Worm (Caenorhabditis elegans) whole organism, L1 larva: ENCODE data around the gene nspf-1.

Experiments used
- C16A3.4 ChIP-seq: fragments of 150-350 bp; optimal IDR thresholded peaks from 2 replicates; lab custom pipeline; 2014; ENCODE audit warnings: missing biosample characterization, missing genetic modification characterization
- F16B12.6 ChIP-seq: fragments of 150-350 bp; optimal IDR thresholded peaks from 2 replicates; lab custom pipeline; 2014; ENCODE audit warnings: missing biosample characterization, missing genetic modification characterization
- ceh-63 ChIP-seq: fragments of 200-800 bp; sonication (Bioruptor generic); optimal IDR thresholded peaks from 2 replicates; lab custom pipeline; 2018; ENCODE audit warnings: mild to moderate bottlenecking, missing genetic modification characterization, missing compliant biosample characterization
- efl-1 ChIP-seq, 4 experiments: fragments of 150-350 bp; optimal IDR thresholded peaks in 3 of 4; peaks in 1 of 4; 1 replicate in 1 of 4; 2 replicates in 3 of 4; lab custom pipeline; 2014; ENCODE audit warnings: missing biosample characterization in 2 of 4, missing genetic modification characterization in 2 of 4, missing genetic modification reagents in 2 of 4
- egl-13 ChIP-seq: sonication (generic microtip); optimal IDR thresholded peaks from 2 replicates; lab custom pipeline; 2016; ENCODE audit warnings: missing genotype, missing genetic modification reagents, missing genetic modification characterization, missing compliant biosample characterization
- fkh-8 ChIP-seq: sonication (generic microtip); optimal IDR thresholded peaks from 2 replicates; lab custom pipeline; 2016; ENCODE audit warnings: mild to moderate bottlenecking, missing genetic modification characterization, missing compliant biosample characterization
- hpl-2 ChIP-seq: fragments of 150-350 bp; optimal IDR thresholded peaks from 2 replicates; lab custom pipeline; 2014; ENCODE audit warnings: missing biosample characterization, missing genetic modification reagents, missing genetic modification characterization
- mep-1 ChIP-seq: fragments of 150-350 bp; optimal IDR thresholded peaks from 2 replicates; lab custom pipeline; 2014; ENCODE audit warnings: missing biosample characterization, missing genetic modification characterization
- nhr-237 ChIP-seq: fragments of 150-350 bp; optimal IDR thresholded peaks from 2 replicates; lab custom pipeline; 2014; ENCODE audit warnings: missing biosample characterization, missing genetic modification characterization
- nhr-76 ChIP-seq: sonication (generic microtip); optimal IDR thresholded peaks from 2 replicates; lab custom pipeline; 2017; ENCODE audit warnings: missing biosample characterization, missing genetic modification characterization
- pax-3 ChIP-seq: fragments of 200-800 bp; sonication (Bioruptor generic); optimal IDR thresholded peaks from 2 replicates; lab custom pipeline; 2018; ENCODE audit warnings: mild to moderate bottlenecking, missing genetic modification characterization, moderate library complexity, missing compliant biosample characterization
- rnt-1 ChIP-seq: sonication (generic microtip); optimal IDR thresholded peaks from 2 replicates; lab custom pipeline; 2016; ENCODE audit warnings: mild to moderate bottlenecking, missing genetic modification characterization, moderate library complexity, missing compliant biosample characterization
- tlp-1 ChIP-seq: fragments of 150-350 bp; optimal IDR thresholded peaks from 2 replicates; lab custom pipeline; 2014; ENCODE audit warnings: missing biosample characterization, missing genetic modification characterization
- unc-98 ChIP-seq: fragments of 200-800 bp; sonication (Bioruptor generic); IDR thresholded peaks from 2 replicates; pipeline ENCODE4 v1.3.6; 2022; ENCODE audit warnings: missing genetic modification characterization, missing compliant biosample characterization
- ztf-4 ChIP-seq: fragments of 150-350 bp; optimal IDR thresholded peaks from 2 replicates; lab custom pipeline; 2014; ENCODE audit warnings: missing biosample characterization, missing genetic modification characterization

Gene nspf-1

DNA sequence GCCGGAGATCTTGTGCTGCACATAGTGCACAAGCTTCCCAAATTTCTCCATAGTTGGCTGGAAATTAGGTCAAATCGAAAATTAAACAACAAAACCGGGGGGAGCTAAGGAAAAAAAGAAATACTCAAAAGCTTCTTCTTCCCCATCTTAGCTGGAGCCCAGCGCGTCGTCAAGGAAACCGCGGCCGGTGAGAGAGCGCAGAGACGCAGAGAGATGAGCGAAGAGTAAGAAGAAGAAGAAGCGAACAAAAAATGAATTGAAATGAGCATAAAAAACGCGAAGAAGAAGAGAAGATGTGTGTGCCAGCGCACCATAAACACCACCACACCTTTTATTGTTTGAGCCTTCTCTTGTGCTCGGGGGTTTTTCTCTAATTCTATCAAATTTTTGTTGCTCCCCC, 47.8 kb downstream of the nspf-1 start, which contains the start of gene wdr-31:
TSS of gene wdr-31 (minus strand) at position 101 of the 400 bp plus-strand sequence.
- TF ChIP-seq tlp-1 (no peak), fkh-8 (tag; lab: Kevin White, UChicago) (peak; percentile 39), nhr-76 (tag; lab: Kevin White, UChicago) (no peak), C16A3.4 (tag; lab: Kevin White, UChicago) (no peak), ceh-63 (no peak)

DNA sequence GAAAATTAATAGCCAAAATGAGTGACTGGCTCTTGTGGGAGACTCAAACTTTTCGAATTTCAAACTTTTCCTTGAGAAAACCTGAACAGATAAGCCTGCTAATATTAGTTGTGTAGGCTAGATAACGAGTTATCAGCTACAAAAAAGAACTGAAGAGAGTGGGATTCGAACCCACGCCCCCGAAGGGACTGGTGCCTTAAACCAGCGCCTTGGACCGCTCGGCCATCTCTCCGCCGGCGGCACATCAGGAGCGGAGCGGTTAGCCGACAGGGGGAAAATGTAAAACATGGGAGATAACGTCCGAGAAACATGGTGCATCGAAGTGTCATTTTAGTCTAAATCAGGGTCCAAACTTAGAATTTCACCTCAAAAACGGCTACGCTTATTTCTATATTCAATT, 48.2 kb downstream of the nspf-1 start:
- no peak for TF ChIP-seq nhr-237 (tag; lab: Kevin White, UChicago)
- no peak for TF ChIP-seq efl-1 (optimal IDR thresholded peaks at IDR 0.05; lab: Kevin White, UChicago)
- peak in 1 of 2 experiments; percentile 24 for TF ChIP-seq efl-1 (GFP tag; optimal IDR thresholded peaks at IDR 0.05 in 1 of 2; lab: Kevin White, UChicago)
- TF ChIP-seq rnt-1 (tag; lab: Kevin White, UChicago) = peak; percentile 0
- no peak for TF ChIP-seq unc-98 (GFP tag; lab: Robert Waterston, UW)
- TF ChIP-seq pax-3 = no peak
- TF ChIP-seq, all 84 proteins: peak for 2

DNA sequence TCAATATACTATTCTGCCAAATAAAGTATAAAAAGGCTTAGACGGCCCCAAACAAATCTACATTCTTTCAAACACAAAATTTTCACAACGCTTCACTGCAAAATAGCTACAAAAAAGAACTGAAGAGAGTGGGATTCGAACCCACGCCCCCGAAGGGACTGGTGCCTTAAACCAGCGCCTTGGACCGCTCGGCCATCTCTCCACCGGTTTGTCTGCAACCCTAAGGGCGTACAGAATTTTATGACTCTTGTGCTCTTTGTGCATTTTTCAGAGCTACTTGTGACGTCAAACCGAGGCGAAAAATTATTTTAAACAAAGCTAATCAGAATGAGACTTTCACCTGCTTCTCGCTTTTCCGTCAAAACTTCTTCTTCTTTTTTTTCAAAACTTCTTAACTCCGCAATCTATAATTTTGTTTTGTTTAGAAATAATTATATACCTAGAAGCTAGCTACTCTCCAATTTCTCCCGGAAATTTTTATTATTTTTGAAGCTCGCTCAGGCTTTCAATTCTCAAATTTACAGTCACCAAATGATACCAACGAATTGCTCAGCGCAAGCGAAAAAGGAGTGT, 48.8 kb downstream of the nspf-1 start, which contains the start of gene T05A8.8:
TSS of gene T05A8.8 (plus strand) at position 523 of the 573 bp plus-strand sequence.
- TF ChIP-seq F16B12.6 (tag; lab: Kevin White, UChicago) (no peak), egl-13 (tag; lab: Kevin White, UChicago) (no peak), hpl-2 (no peak), nhr-237 (tag; lab: Kevin White, UChicago) (no peak), efl-1 (optimal IDR thresholded peaks at IDR 0.05; lab: Kevin White, UChicago) (no peak), efl-1 (GFP tag; optimal IDR thresholded peaks at IDR 0.05 in 1 of 2; lab: Kevin White, UChicago) (peak in 1 of 2 experiments; percentile 60), mep-1 (tag; lab: Kevin White, UChicago) (no peak)
- TF ChIP-seq, all 84 proteins: peak for 1

- TF ChIP-seq efl-1 (optimal IDR thresholded peaks at IDR 0.05; lab: Kevin White, UChicago) = no peak
- TF ChIP-seq efl-1 (GFP tag; optimal IDR thresholded peaks at IDR 0.05 in 1 of 2; lab: Kevin White, UChicago) = peak in 1 of 2 experiments; percentile 68
- no peak for TF ChIP-seq ztf-4
Measured at ce11 chrII:2736938-2737337, 49.5 kb downstream of the nspf-1 start.
